Fruit fly (Drosophila melanogaster): ENCODE measurements around the gene CG7255.

- TF ChIP-seq CG12605 (GFP tag; IDR thresholded peaks at IDR 0.05) (no peak), Ets98B (GFP tag; IDR thresholded peaks at IDR 0.05) (no peak), D1 (tag; optimal IDR thresholded peaks at IDR 0.05) (no peak), Pif1B (GFP tag; optimal IDR thresholded peaks at IDR 0.05) (no peak), CG17806 (tag; optimal IDR thresholded peaks at IDR 0.05) (no peak), CG13204 (GFP tag; optimal IDR thresholded peaks at IDR 0.05) (no peak), CG8159 (tag; optimal IDR thresholded peaks at IDR 0.05) (no peak), fd96Ca (GFP tag; IDR thresholded peaks at IDR 0.05) (no peak), CG14655 (GFP tag; optimal IDR thresholded peaks at IDR 0.05) (no peak), gl (tag; optimal IDR thresholded peaks at IDR 0.05) (no peak), CG10348 (GFP tag; IDR thresholded peaks at IDR 0.05) (no peak), CG9948 (tag; optimal IDR thresholded peaks at IDR 0.05) (no peak), CG8301 (tag; optimal IDR thresholded peaks at IDR 0.05) (no peak), CG32121 (GFP tag; IDR thresholded peaks at IDR 0.05) (no peak)
Measured at dm6 chr3L:15354763-15355162, 50.7 kb downstream of the CG7255 start.
